Worm (Caenorhabditis elegans): Measurements from ENCODE around the gene R08B4.3.

ce11 chrX:11073358-11073757, 47.4 kb downstream of the R08B4.3 start, which contains the start of gene W04G3.5:
- TF ChIP-seq hmg-4 (GFP tag; optimal IDR thresholded peaks at IDR 0.05) (no peak), ama-1 (optimal IDR thresholded peaks at IDR 0.05) (no peak), pes-1 (GFP tag; IDR thresholded peaks at IDR 0.05) (no peak)
